Fruit fly (Drosophila melanogaster): Measurements from ENCODE around the gene Ccp84Af.
A peak's percentile ranks its signal among the peaks of the same experiment; 100 is the strongest.

The Ccp84Af gene

dm6 chr3R:6662613-6663288 is 27.3 kb downstream of the Ccp84Af start (continued):
- TF ChIP-seq knrl (GFP tag; IDR thresholded peaks at IDR 0.05; ENCODE audit: partially characterized antibody), result no peak
- no peak for TF ChIP-seq z (GFP tag; IDR thresholded peaks at IDR 0.05)
- no peak for TF ChIP-seq CG2129 (GFP tag; IDR thresholded peaks at IDR 0.05; ENCODE audit: partially characterized antibody)
- no peak for TF ChIP-seq PHDP (tag; optimal IDR thresholded peaks at IDR 0.05)
- no peak for TF ChIP-seq ci (GFP tag; IDR thresholded peaks at IDR 0.05)
- peak in 1 of 2 experiments; percentile 46 for TF ChIP-seq tll (GFP tag; optimal IDR thresholded peaks at IDR 0.05)
- no peak for TF ChIP-seq pros (GFP tag; optimal IDR thresholded peaks at IDR 0.05)
- no peak for TF ChIP-seq ewg (GFP tag; optimal IDR thresholded peaks at IDR 0.05)
- TF ChIP-seq Ptx1 (GFP tag; IDR thresholded peaks at IDR 0.05), result no peak
- TF ChIP-seq Taf1 (GFP tag; IDR thresholded peaks at IDR 0.05), result no peak
- no peak for TF ChIP-seq NC2β (GFP tag; optimal IDR thresholded peaks at IDR 0.05)
- TF ChIP-seq CG4707 (GFP tag; optimal IDR thresholded peaks at IDR 0.05), result no peak
- TF ChIP-seq CHES-1-like (GFP tag; optimal IDR thresholded peaks at IDR 0.05), result no peak
- no peak for TF ChIP-seq CG31388 (GFP tag; optimal IDR thresholded peaks at IDR 0.05)
- no peak for TF ChIP-seq Antp (GFP tag; optimal IDR thresholded peaks at IDR 0.05)
- TF ChIP-seq dmrt11E (tag; optimal IDR thresholded peaks at IDR 0.05), result peak; percentile 51
- peak; percentile 13 for TF ChIP-seq CG8924 (tag; optimal IDR thresholded peaks at IDR 0.05)
- TF ChIP-seq ATbp (GFP tag; optimal IDR thresholded peaks at IDR 0.05), result no peak
- TF ChIP-seq Pdp1 (GFP tag; optimal IDR thresholded peaks at IDR 0.05), result no peak
- TF ChIP-seq gro (GFP tag; optimal IDR thresholded peaks at IDR 0.05), result no peak
- TF ChIP-seq vnd (GFP tag; IDR thresholded peaks at IDR 0.05; ENCODE audit: partially characterized antibody), result no peak
- TF ChIP-seq CG10274 (GFP tag; optimal IDR thresholded peaks at IDR 0.05), result no peak
- no peak for TF ChIP-seq cas (GFP tag; IDR thresholded peaks at IDR 0.05)
- no peak for TF ChIP-seq al (GFP tag; IDR thresholded peaks at IDR 0.05)
- TF ChIP-seq Sox100B (GFP tag; optimal IDR thresholded peaks at IDR 0.05), result no peak
- no peak for TF ChIP-seq Chrac-16 (GFP tag; optimal IDR thresholded peaks at IDR 0.05)
- no peak for TF ChIP-seq Hmx (GFP tag; optimal IDR thresholded peaks at IDR 0.05)
- no peak for TF ChIP-seq fu2 (GFP tag; optimal IDR thresholded peaks at IDR 0.05)
- TF ChIP-seq dpn (GFP tag; optimal IDR thresholded peaks at IDR 0.05), result no peak
- TF ChIP-seq CG32772 (GFP tag; IDR thresholded peaks at IDR 0.05), result no peak
- TF ChIP-seq CG17912 (GFP tag; optimal IDR thresholded peaks at IDR 0.05), result no peak
- no peak for TF ChIP-seq phol (tag; optimal IDR thresholded peaks at IDR 0.05)
- TF ChIP-seq trh (GFP tag; optimal IDR thresholded peaks at IDR 0.05), result no peak
- TF ChIP-seq nom (GFP tag; optimal IDR thresholded peaks at IDR 0.05), result no peak
- TF ChIP-seq CG17612 (GFP tag; IDR thresholded peaks at IDR 0.05), result no peak
- peak; percentile 47 for TF ChIP-seq CG2712 (tag; optimal IDR thresholded peaks at IDR 0.05)
- TF ChIP-seq salm (tag; optimal IDR thresholded peaks at IDR 0.05), result no peak
- no peak for TF ChIP-seq CG2116 (GFP tag; optimal IDR thresholded peaks at IDR 0.05)
- TF ChIP-seq crc (GFP tag; optimal IDR thresholded peaks at IDR 0.05), result no peak
- peak; percentile 31 for TF ChIP-seq CG14710 (tag; optimal IDR thresholded peaks at IDR 0.05)
- TF ChIP-seq cwo (GFP tag; optimal IDR thresholded peaks at IDR 0.05), result no peak
- TF ChIP-seq CG1233 (GFP tag; optimal IDR thresholded peaks at IDR 0.05), result no peak
- TF ChIP-seq fd102C (GFP tag; optimal IDR thresholded peaks at IDR 0.05), result peak; percentile 10
- TF ChIP-seq CG18599 (GFP tag; optimal IDR thresholded peaks at IDR 0.05), result no peak
- no peak for TF ChIP-seq CG4328 (GFP tag; optimal IDR thresholded peaks at IDR 0.05)
- TF ChIP-seq CG14667 (GFP tag; IDR thresholded peaks at IDR 0.05), result no peak
- TF ChIP-seq aop (GFP tag; IDR thresholded peaks at IDR 0.05), result no peak
- TF ChIP-seq prd (optimal IDR thresholded peaks at IDR 0.05), result no peak
- TF ChIP-seq prd (GFP tag; IDR thresholded peaks at IDR 0.05), result peak; percentile 63; the same call in 2 of the 3 replicates
- TF ChIP-seq Dp (GFP tag; optimal IDR thresholded peaks at IDR 0.05), result no peak
